Fruit fly (Drosophila melanogaster): Measurements from ENCODE around the gene CG4592.
A peak's percentile ranks its signal among the peaks of the same experiment; 100 is the strongest.

CG4592 gene

DNA sequence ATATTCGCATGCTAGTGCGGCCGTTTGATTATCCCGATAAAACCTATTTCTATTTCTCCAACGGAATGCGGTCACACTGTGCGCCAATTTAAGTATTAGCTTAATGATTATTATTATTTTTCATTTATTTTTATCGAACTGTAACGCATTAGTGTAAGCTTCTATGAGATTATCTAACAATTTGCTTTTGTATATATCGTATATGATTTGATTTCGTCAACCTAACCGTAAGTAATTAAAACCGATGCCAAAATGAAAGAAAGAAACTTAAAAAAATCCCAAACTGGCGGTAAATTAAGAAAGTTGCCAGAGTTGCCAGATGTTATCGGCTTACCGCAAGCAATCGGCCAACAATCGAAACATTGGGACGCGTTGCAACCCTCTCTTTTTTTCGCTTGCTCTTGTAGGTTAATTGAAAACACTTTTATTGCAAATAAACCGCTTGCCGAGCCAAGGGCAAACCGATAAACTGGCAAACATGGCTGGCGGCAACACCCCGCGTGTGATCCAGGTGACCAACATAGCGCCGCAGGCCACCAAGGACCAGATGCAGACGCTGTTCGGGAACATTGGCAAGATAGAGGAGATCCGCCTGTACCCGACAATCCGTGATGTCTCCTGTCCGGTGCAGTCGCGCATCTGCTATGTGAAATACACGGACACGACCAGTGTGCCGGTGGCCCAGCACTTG lies 8.7 kb upstream of the CG4592 start, which contains the start of the genes Etl1 and Srp54 (continued):
- TF ChIP-seq HLH54F (GFP tag; optimal IDR thresholded peaks at IDR 0.05) (no peak), CG9876 (GFP tag; optimal IDR thresholded peaks at IDR 0.05) (no peak), ash1 (GFP tag; optimal IDR thresholded peaks at IDR 0.05) (no peak), dysf (GFP tag; IDR thresholded peaks at IDR 0.05) (no peak), CG33557 (GFP tag; optimal IDR thresholded peaks at IDR 0.05) (no peak), CG13775 (GFP tag; optimal IDR thresholded peaks at IDR 0.05) (no peak), ken (GFP tag; IDR thresholded peaks at IDR 0.05) (no peak), CG12071 (GFP tag; optimal IDR thresholded peaks at IDR 0.05) (no peak), CG10431 (GFP tag; optimal IDR thresholded peaks at IDR 0.05) (no peak), Asciz (GFP tag; optimal IDR thresholded peaks at IDR 0.05) (no peak), phol (tag; optimal IDR thresholded peaks at IDR 0.05) (peak; percentile 42), peb (GFP tag; IDR thresholded peaks at IDR 0.05) (no peak), Lim3 (GFP tag; IDR thresholded peaks at IDR 0.05) (no peak), onecut (GFP tag; IDR thresholded peaks at IDR 0.05) (no peak), en (GFP tag; optimal IDR thresholded peaks at IDR 0.05) (no peak), gcm2 (GFP tag; optimal IDR thresholded peaks at IDR 0.05) (no peak), vvl (GFP tag; IDR thresholded peaks at IDR 0.05) (no peak), grau (tag; optimal IDR thresholded peaks at IDR 0.05) (no peak), wor (GFP tag; IDR thresholded peaks at IDR 0.05) (no peak), CG18764 (GFP tag; optimal IDR thresholded peaks at IDR 0.05) (no peak), esg (GFP tag; conservative IDR thresholded peaks at IDR 0.05) (no peak), ranshi (GFP tag; IDR thresholded peaks at IDR 0.05) (no peak), CG9817 (tag; optimal IDR thresholded peaks at IDR 0.05) (no peak), slbo (GFP tag; IDR thresholded peaks at IDR 0.05) (peak; percentile 17; the same call in 1 of the 2 replicates), ham (GFP tag; IDR thresholded peaks at IDR 0.05) (no peak), CG18599 (GFP tag; optimal IDR thresholded peaks at IDR 0.05) (no peak), sisA (GFP tag; IDR thresholded peaks at IDR 0.05) (no peak), CG10959 (GFP tag; IDR thresholded peaks at IDR 0.05) (no peak), CG8089 (GFP tag; optimal IDR thresholded peaks at IDR 0.05) (no peak), Fer1 (GFP tag; optimal IDR thresholded peaks at IDR 0.05) (no peak), Trl (optimal IDR thresholded peaks at IDR 0.05) (no peak), Trl (GFP tag; optimal IDR thresholded peaks at IDR 0.05) (no peak), tna (GFP tag; IDR thresholded peaks at IDR 0.05; ENCODE audit: partially characterized antibody) (no peak), so (GFP tag; IDR thresholded peaks at IDR 0.05) (no peak), vfl (GFP tag; optimal IDR thresholded peaks at IDR 0.05) (no peak), Doc2 (GFP tag; IDR thresholded peaks at IDR 0.05) (no peak), run (tag; optimal IDR thresholded peaks at IDR 0.05) (no peak), Blimp-1 (GFP tag; optimal IDR thresholded peaks at IDR 0.05) (no peak), ATbp (GFP tag; optimal IDR thresholded peaks at IDR 0.05) (no peak), nom (GFP tag; optimal IDR thresholded peaks at IDR 0.05) (no peak), Doc3 (GFP tag; IDR thresholded peaks at IDR 0.05; ENCODE audit: partially characterized antibody) (no peak; the same call in 2 of the 3 replicates), Atf-2 (GFP tag; optimal IDR thresholded peaks at IDR 0.05) (no peak), Hr39 (optimal IDR thresholded peaks at IDR 0.05) (no peak), CG5953 (GFP tag; IDR thresholded peaks at IDR 0.05) (no peak), CG13624 (GFP tag; optimal IDR thresholded peaks at IDR 0.05) (no peak), CG6654 (GFP tag; optimal IDR thresholded peaks at IDR 0.05) (no peak), CG13424 (tag; optimal IDR thresholded peaks at IDR 0.05) (no peak), D19A (tag; optimal IDR thresholded peaks at IDR 0.05) (no peak), GATAe (GFP tag; conservative IDR thresholded peaks at IDR 0.05) (no peak), cato (GFP tag; optimal IDR thresholded peaks at IDR 0.05; ENCODE audit: borderline replicate concordance) (no peak), bab2 (GFP tag; optimal IDR thresholded peaks at IDR 0.05) (no peak), gce (GFP tag; IDR thresholded peaks at IDR 0.05) (no peak)
